Fruit fly (Drosophila melanogaster) whole organism, wandering third instar larva: ENCODE results near the gene CG3434.

Source experiments
- Abd-B ChIP-seq: fragments of >200 bp; optimal IDR thresholded peaks from 2 replicates; lab custom pipeline; 2017; ENCODE audit warnings: missing biosample characterization, missing genetic modification characterization
- CG32264 ChIP-seq: fragments of 200-800 bp; sonication (Bioruptor generic); optimal IDR thresholded peaks from 2 replicates; lab custom pipeline; 2016; ENCODE audit warnings: missing biosample characterization, missing genetic modification characterization
- CG9705 ChIP-seq: fragments of 200-800 bp; sonication (Bioruptor generic); optimal IDR thresholded peaks from 2 replicates; lab custom pipeline; 2018; ENCODE audit warnings: missing biosample characterization, mild to moderate bottlenecking, missing genetic modification characterization
- CrebA ChIP-seq: fragments of 200-800 bp; sonication (Bioruptor generic); optimal IDR thresholded peaks from 2 replicates; lab custom pipeline; 2016; ENCODE audit warnings: missing biosample characterization, mild to moderate bottlenecking, missing genetic modification characterization, borderline replicate concordance
- Dfd ChIP-seq: fragments of >200 bp; optimal IDR thresholded peaks from 2 replicates; lab custom pipeline; 2017; ENCODE audit warnings: missing biosample characterization, missing genetic modification characterization
- Dif ChIP-seq: fragments of 200-275, 200-300 bp; sonication (Bioruptor generic); optimal IDR thresholded peaks from 2 replicates; lab custom pipeline; 2018; ENCODE audit warnings: missing biosample characterization, missing genetic modification characterization; ENCODE audit not compliant: partially characterized antibody
- GATAd ChIP-seq: sonication (Bioruptor generic); optimal IDR thresholded peaks from 2 replicates; lab custom pipeline; 2016; ENCODE audit warnings: missing biosample characterization, missing genetic modification characterization
- HLH106 ChIP-seq: fragments of 200-800 bp; optimal IDR thresholded peaks from 3 replicates; lab custom pipeline; 2019; ENCODE audit warnings: missing biosample characterization, mild to moderate bottlenecking, missing genetic modification characterization, moderate library complexity
- Hnf4 ChIP-seq: fragments of 200-800 bp; sonication (Bioruptor generic); optimal IDR thresholded peaks from 2 replicates; lab custom pipeline; 2016; ENCODE audit warnings: missing biosample characterization, mild to moderate bottlenecking, missing genetic modification characterization
- Hr78 ChIP-seq: fragments of >200 bp; optimal IDR thresholded peaks from 2 replicates; lab custom pipeline; 2017; ENCODE audit warnings: missing biosample characterization, missing genetic modification characterization
- Hr83 ChIP-seq: fragments of 200-300 bp; sonication (Bioruptor generic); optimal IDR thresholded peaks from 2 replicates; lab custom pipeline; 2016; ENCODE audit warnings: missing biosample characterization, mild to moderate bottlenecking, missing genetic modification characterization, moderate library complexity; ENCODE audit not compliant: poor library complexity, severe bottlenecking
- Jra ChIP-seq: sonication (Bioruptor generic); optimal IDR thresholded peaks from 2 replicates; lab custom pipeline; 2016; ENCODE audit warnings: missing biosample characterization, missing genetic modification characterization
- Mio ChIP-seq: sonication (Bioruptor generic); optimal IDR thresholded peaks from 2 replicates; lab custom pipeline; 2016; ENCODE audit warnings: missing biosample characterization, missing genetic modification characterization
- Myc ChIP-seq: fragments of >200 bp; optimal IDR thresholded peaks from 2 replicates; lab custom pipeline; 2017
- N ChIP-seq: fragments of >200 bp; optimal IDR thresholded peaks from 2 replicates; lab custom pipeline; 2018; ENCODE audit warnings: missing biosample characterization, missing external identifiers, missing genetic modification characterization
- OdsH ChIP-seq: fragments of 200-800 bp; sonication (Bioruptor generic); optimal IDR thresholded peaks from 2 replicates; lab custom pipeline; 2016; ENCODE audit warnings: missing biosample characterization, mild to moderate bottlenecking, missing genetic modification characterization
- Rel ChIP-seq, 2 experiments: fragments of 200-800 bp; sonication (Bioruptor generic) in 1 of 2; optimal IDR thresholded peaks; 2 replicates in 1 of 2; 3 replicates in 1 of 2; lab custom pipeline; 2016 to 2019; ENCODE audit warnings: mild to moderate bottlenecking in 2 of 2, missing biosample characterization in 2 of 2, missing genetic modification characterization in 2 of 2, moderate library complexity in 1 of 2
- Sp1 ChIP-seq: fragments of 200-800 bp; sonication (Bioruptor generic); optimal IDR thresholded peaks from 3 replicates; lab custom pipeline; 2019; ENCODE audit warnings: missing biosample characterization, mild to moderate bottlenecking, missing genetic modification characterization, moderate library complexity
- Vsx2 ChIP-seq: fragments of 200-300, 225-300 bp; sonication (Bioruptor generic); optimal IDR thresholded peaks from 2 replicates; lab custom pipeline; 2018; ENCODE audit warnings: missing biosample characterization, missing genetic modification characterization; ENCODE audit not compliant: partially characterized antibody
- br ChIP-seq: fragments of 200-800 bp; sonication (Bioruptor generic); optimal IDR thresholded peaks from 2 replicates; lab custom pipeline; 2016; ENCODE audit warnings: missing biosample characterization, missing genetic modification characterization
- brk ChIP-seq: fragments of 200-800 bp; sonication (Bioruptor generic); optimal IDR thresholded peaks from 2 replicates; lab custom pipeline; 2016; ENCODE audit warnings: missing biosample characterization, mild to moderate bottlenecking, missing genetic modification characterization
- dl ChIP-seq, 2 experiments: fragments of 175-275, 200-275 bp in 1 of 2; fragments of 200-275 bp in 1 of 2; sonication (Bioruptor generic); optimal IDR thresholded peaks; lab custom pipeline; 2018; ENCODE audit warnings: mild to moderate bottlenecking in 2 of 2, missing biosample characterization in 2 of 2, missing genetic modification characterization in 2 of 2, moderate library complexity in 2 of 2; ENCODE audit not compliant: partially characterized antibody in 2 of 2, insufficient read depth in 1 of 2
- dmrt93B ChIP-seq: fragments of 200-800 bp; sonication (Bioruptor generic); optimal IDR thresholded peaks from 2 replicates; lab custom pipeline; 2018; ENCODE audit warnings: missing biosample characterization, mild to moderate bottlenecking, missing genetic modification characterization
- dsf ChIP-seq: sonication (Bioruptor generic); optimal IDR thresholded peaks from 2 replicates; lab custom pipeline; 2016; ENCODE audit warnings: missing biosample characterization, missing genetic modification characterization, borderline replicate concordance
- ey ChIP-seq: fragments of 200-800 bp; sonication (Bioruptor generic); optimal IDR thresholded peaks from 2 replicates; lab custom pipeline; 2016; ENCODE audit warnings: missing biosample characterization, missing genetic modification characterization
- foxo ChIP-seq, 2 experiments: fragments of 200-800 bp; sonication (Bioruptor generic); optimal IDR thresholded peaks; 2 replicates in 1 of 2; 3 replicates in 1 of 2; lab custom pipeline; 2016 to 2017; ENCODE audit warnings: missing biosample characterization in 2 of 2, missing genetic modification characterization in 2 of 2
- fru ChIP-seq: fragments of 200-800 bp; sonication (Bioruptor generic); optimal IDR thresholded peaks from 3 replicates; lab custom pipeline; 2016; ENCODE audit warnings: missing biosample characterization, mild to moderate bottlenecking, missing genetic modification characterization
- h ChIP-seq: fragments of 200-800 bp; sonication (Bioruptor generic); optimal IDR thresholded peaks from 3 replicates; lab custom pipeline; 2016; ENCODE audit warnings: missing biosample characterization, mild to moderate bottlenecking, missing genetic modification characterization
- jim ChIP-seq: fragments of 175-275, 200-325 bp; sonication (Bioruptor generic); optimal IDR thresholded peaks from 2 replicates; lab custom pipeline; 2016; ENCODE audit warnings: missing biosample characterization, mild to moderate bottlenecking, missing genetic modification characterization
- lola ChIP-seq: fragments of >200 bp; optimal IDR thresholded peaks from 2 replicates; lab custom pipeline; 2017; ENCODE audit warnings: missing biosample characterization, missing genetic modification characterization
- pan ChIP-seq: fragments of >200 bp; optimal IDR thresholded peaks from 2 replicates; lab custom pipeline; 2017
- psq ChIP-seq: fragments of 200-800 bp; sonication (Bioruptor generic); optimal IDR thresholded peaks from 3 replicates; lab custom pipeline; 2017; ENCODE audit warnings: missing biosample characterization, mild to moderate bottlenecking, missing genetic modification characterization, moderate library complexity
- rgr ChIP-seq: fragments of 200-800 bp; sonication (Bioruptor generic); optimal IDR thresholded peaks from 3 replicates; lab custom pipeline; 2016; ENCODE audit warnings: missing biosample characterization, mild to moderate bottlenecking, missing genetic modification characterization
- sage ChIP-seq: fragments of 200-800 bp; sonication (Bioruptor generic); optimal IDR thresholded peaks from 2 replicates; lab custom pipeline; 2016; ENCODE audit warnings: missing biosample characterization, mild to moderate bottlenecking, missing genetic modification characterization
- sv ChIP-seq: fragments of 200-800 bp; sonication (Bioruptor generic); optimal IDR thresholded peaks from 3 replicates; lab custom pipeline; 2016; ENCODE audit warnings: missing biosample characterization, missing genetic modification characterization
- tai ChIP-seq: sonication (Bioruptor generic); optimal IDR thresholded peaks from 2 replicates; lab custom pipeline; 2016; ENCODE audit warnings: missing biosample characterization, missing genetic modification characterization
- usp ChIP-seq: fragments of >200 bp; optimal IDR thresholded peaks from 2 replicates; lab custom pipeline; 2017; ENCODE audit warnings: missing biosample characterization, missing genetic modification characterization
- woc ChIP-seq: sonication (Bioruptor generic); optimal IDR thresholded peaks from 2 replicates; lab custom pipeline; 2016; ENCODE audit warnings: missing biosample characterization, mild to moderate bottlenecking, missing genetic modification characterization

CG3434 gene

DNA sequence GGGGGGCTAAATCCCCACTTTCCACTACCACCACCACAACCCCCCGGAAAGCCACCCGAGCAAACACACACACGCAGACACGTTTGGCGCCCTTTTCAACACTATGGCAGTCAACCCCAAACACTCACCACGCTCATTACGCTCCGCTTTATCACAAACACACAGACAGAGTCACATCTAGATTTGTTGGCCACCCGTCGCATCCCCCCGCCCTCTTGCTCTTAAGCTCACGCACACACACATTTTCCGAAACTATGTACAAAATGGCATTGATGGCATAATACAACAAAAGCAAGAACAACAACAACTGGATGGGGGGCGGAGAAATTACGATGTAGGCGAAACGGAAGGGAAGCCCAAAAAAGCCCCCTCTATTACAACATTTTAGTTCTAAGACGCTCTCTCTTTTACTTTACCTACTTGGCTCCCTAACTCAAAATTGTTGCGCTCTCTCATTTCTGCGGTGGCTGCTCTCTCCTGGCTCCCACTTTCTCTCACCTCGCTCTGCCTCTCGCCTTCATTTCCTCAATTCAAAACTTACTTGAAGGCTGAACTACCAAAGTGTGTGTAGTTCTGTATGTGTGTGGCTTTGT lies 5.1 kb upstream of the CG3434 start:
- TF ChIP-seq sage (GFP tag; lab: Kevin White, UChicago): no peak
- no peak for TF ChIP-seq psq (GFP tag; lab: Kevin White, UChicago)
- no peak for TF ChIP-seq N (GFP tag; lab: Kevin White, UChicago)
- no peak for TF ChIP-seq Hr78 (GFP tag; lab: Kevin White, UChicago)
- TF ChIP-seq fru (GFP tag; lab: Kevin White, UChicago): no peak
- no peak for TF ChIP-seq Jra
- no peak for TF ChIP-seq foxo (GFP tag; optimal IDR thresholded peaks at IDR 0.05; lab: Kevin White, UChicago)
- TF ChIP-seq Abd-B (GFP tag; lab: Kevin White, UChicago): no peak
- TF ChIP-seq GATAd (GFP tag; lab: Kevin White, UChicago): no peak
- TF ChIP-seq dsf: no peak
- no peak for TF ChIP-seq jim (GFP tag; lab: Kevin White, UChicago)
- TF ChIP-seq CG32264 (GFP tag; lab: Kevin White, UChicago): no peak
- no peak for TF ChIP-seq Vsx2 (GFP tag; lab: Kevin White, UChicago)
- TF ChIP-seq ey (GFP tag; lab: Kevin White, UChicago): no peak
- no peak for TF ChIP-seq Sp1

DNA sequence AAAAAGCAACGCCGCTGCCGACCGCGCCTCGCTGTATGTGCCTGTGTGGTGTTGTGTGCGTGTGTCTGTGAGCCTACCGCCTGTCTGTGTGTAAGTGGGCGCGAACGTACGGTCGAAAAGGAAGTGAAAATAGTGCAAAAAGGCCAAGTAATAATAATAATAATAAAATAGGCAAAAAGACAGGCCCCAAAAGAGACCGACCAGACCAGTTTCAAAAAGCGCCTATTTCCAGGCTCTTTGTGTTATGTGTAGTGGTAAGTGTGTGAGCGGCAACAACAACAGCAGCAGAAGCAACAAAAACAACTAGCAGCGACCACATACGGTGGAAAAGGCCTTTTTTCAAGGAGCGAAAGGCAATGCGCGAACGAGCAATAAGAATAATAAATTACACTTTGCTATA lies 2.2 kb upstream of the CG3434 start:
- TF ChIP-seq Jra: no peak
- no peak for TF ChIP-seq Dfd (GFP tag; lab: Kevin White, UChicago)
- TF ChIP-seq woc (GFP tag; lab: Kevin White, UChicago): no peak
- no peak for TF ChIP-seq dl (GFP tag; optimal IDR thresholded peaks at IDR 0.05; lab: Kevin White, UChicago; ENCODE audit: insufficient read depth in 1 of 2, partially characterized antibody in 2 of 2)
- no peak for TF ChIP-seq br (GFP tag; lab: Kevin White, UChicago)
- TF ChIP-seq Dif (GFP tag; lab: Kevin White, UChicago): no peak
- TF ChIP-seq dmrt93B (GFP tag; lab: Kevin White, UChicago): no peak
- TF ChIP-seq sage (GFP tag; lab: Kevin White, UChicago): no peak
- no peak for TF ChIP-seq Hr78 (GFP tag; lab: Kevin White, UChicago)
- TF ChIP-seq tai: no peak
- TF ChIP-seq jim (GFP tag; lab: Kevin White, UChicago): no peak
- no peak for TF ChIP-seq OdsH (GFP tag; lab: Kevin White, UChicago)
- no peak for TF ChIP-seq CrebA (GFP tag; lab: Kevin White, UChicago)
- no peak for TF ChIP-seq foxo (GFP tag; optimal IDR thresholded peaks at IDR 0.05; lab: Kevin White, UChicago)
- no peak for TF ChIP-seq psq (GFP tag; lab: Kevin White, UChicago)
- TF ChIP-seq sv: no peak

- peak; percentile 88 for TF ChIP-seq HLH106 (tag; lab: Kevin White, UChicago)
- no peak for TF ChIP-seq Hr83 (GFP tag; lab: Kevin White, UChicago)
- no peak for TF ChIP-seq Mio (GFP tag; lab: Kevin White, UChicago)
- no peak for TF ChIP-seq usp (GFP tag; lab: Kevin White, UChicago)
- peak; percentile 82 for TF ChIP-seq sage (GFP tag; lab: Kevin White, UChicago)
- peak; percentile 24 for TF ChIP-seq Jra
- TF ChIP-seq ey (GFP tag; lab: Kevin White, UChicago): peak; percentile 76
- peak; percentile 70 for TF ChIP-seq sv
- no peak for TF ChIP-seq dl (GFP tag; optimal IDR thresholded peaks at IDR 0.05; lab: Kevin White, UChicago; ENCODE audit: insufficient read depth in 1 of 2, partially characterized antibody in 2 of 2)
- no peak for TF ChIP-seq Hr78 (GFP tag; lab: Kevin White, UChicago)
- peak; percentile 89 for TF ChIP-seq woc (GFP tag; lab: Kevin White, UChicago)
- no peak for TF ChIP-seq GATAd (GFP tag; lab: Kevin White, UChicago)
- peak; percentile 0 to 86 for TF ChIP-seq foxo (GFP tag; optimal IDR thresholded peaks at IDR 0.05; lab: Kevin White, UChicago)
- TF ChIP-seq Myc (lab: Kevin White, UChicago): no peak
- peak; percentile 50 for TF ChIP-seq CG32264 (GFP tag; lab: Kevin White, UChicago)
- TF ChIP-seq Rel (GFP tag; optimal IDR thresholded peaks at IDR 0.05; lab: Kevin White, UChicago): no peak
- peak; percentile 61 for TF ChIP-seq Rel (tag; optimal IDR thresholded peaks at IDR 0.05; lab: Kevin White, UChicago)
- peak; percentile 89 for TF ChIP-seq h (GFP tag; lab: Kevin White, UChicago)
- TF ChIP-seq CrebA (GFP tag; lab: Kevin White, UChicago): no peak
- TF ChIP-seq brk (GFP tag; lab: Kevin White, UChicago): peak; percentile 84
- peak; percentile 89 for TF ChIP-seq fru (GFP tag; lab: Kevin White, UChicago)
- peak; percentile 26 for TF ChIP-seq dsf
- peak; percentile 73 for TF ChIP-seq rgr (GFP tag; lab: Kevin White, UChicago)
- TF ChIP-seq jim (GFP tag; lab: Kevin White, UChicago): no peak
- TF ChIP-seq Abd-B (GFP tag; lab: Kevin White, UChicago): no peak
- TF ChIP-seq Dfd (GFP tag; lab: Kevin White, UChicago): no peak
- TF ChIP-seq Dif (GFP tag; lab: Kevin White, UChicago): no peak
- no peak for TF ChIP-seq lola (GFP tag; lab: Kevin White, UChicago)
- TF ChIP-seq OdsH (GFP tag; lab: Kevin White, UChicago): peak; percentile 78
- peak; percentile 81 for TF ChIP-seq CG9705 (GFP tag; lab: Kevin White, UChicago)
- peak; percentile 94 for TF ChIP-seq Sp1
- no peak for TF ChIP-seq pan (lab: Kevin White, UChicago)
- peak; percentile 61 for TF ChIP-seq tai
- no peak for TF ChIP-seq Vsx2 (GFP tag; lab: Kevin White, UChicago)
- peak; percentile 83 for TF ChIP-seq br (GFP tag; lab: Kevin White, UChicago)
- no peak for TF ChIP-seq N (GFP tag; lab: Kevin White, UChicago)
- peak; percentile 62 for TF ChIP-seq Hnf4 (GFP tag; lab: Kevin White, UChicago)
- TF ChIP-seq psq (GFP tag; lab: Kevin White, UChicago): peak; percentile 61
- TF ChIP-seq dmrt93B (GFP tag; lab: Kevin White, UChicago): peak; percentile 79
Measured at dm6 chr3L:9462247-9462769, 1.7 kb upstream of the CG3434 start.
